Worm (Caenorhabditis elegans) whole organism, mixed stage, embryonic: ENCODE results near the gene mrp-7.

Experiments used
- ceh-43 ChIP-seq: fragments of 200-800 bp; sonication (Bioruptor generic); optimal IDR thresholded peaks from 2 replicates; lab custom pipeline; 2018; ENCODE audit warnings: mild to moderate bottlenecking, missing genetic modification characterization, moderate library complexity, missing compliant biosample characterization
- elt-1 ChIP-seq: sonication (generic microtip); optimal IDR thresholded peaks from 2 replicates; lab custom pipeline; 2017; ENCODE audit warnings: missing genetic modification characterization, mild to moderate bottlenecking, missing compliant biosample characterization, antibody characterized with exemption, moderate library complexity, borderline replicate concordance; ENCODE audit not compliant: insufficient read depth
- elt-3 ChIP-seq: fragments of 150-350 bp; optimal IDR thresholded peaks from 2 replicates; lab custom pipeline; 2014; ENCODE audit warnings: missing biosample characterization, missing genetic modification characterization
- lin-13 ChIP-seq: fragments of 150-350 bp; optimal IDR thresholded peaks from 2 replicates; lab custom pipeline; 2014; ENCODE audit warnings: missing biosample characterization, missing genetic modification characterization
- nhr-12 ChIP-seq: fragments of 150-350 bp; optimal IDR thresholded peaks from 2 replicates; lab custom pipeline; 2014; ENCODE audit warnings: missing biosample characterization, missing genetic modification characterization
- pha-4 ChIP-seq: fragments of 150-350 bp; optimal IDR thresholded peaks from 2 replicates; lab custom pipeline; 2018; ENCODE audit warnings: missing biosample characterization, missing genetic modification reagents, missing genetic modification characterization
- snpc-4 ChIP-seq: fragments of 150-350 bp; optimal IDR thresholded peaks from 2 replicates; lab custom pipeline; 2014; ENCODE audit warnings: missing biosample characterization, missing genetic modification characterization
- unc-62 ChIP-seq: fragments of 150-350 bp; optimal IDR thresholded peaks from 2 replicates; lab custom pipeline; 2014; ENCODE audit warnings: missing biosample characterization, missing genetic modification reagents, missing genetic modification characterization

DNA sequence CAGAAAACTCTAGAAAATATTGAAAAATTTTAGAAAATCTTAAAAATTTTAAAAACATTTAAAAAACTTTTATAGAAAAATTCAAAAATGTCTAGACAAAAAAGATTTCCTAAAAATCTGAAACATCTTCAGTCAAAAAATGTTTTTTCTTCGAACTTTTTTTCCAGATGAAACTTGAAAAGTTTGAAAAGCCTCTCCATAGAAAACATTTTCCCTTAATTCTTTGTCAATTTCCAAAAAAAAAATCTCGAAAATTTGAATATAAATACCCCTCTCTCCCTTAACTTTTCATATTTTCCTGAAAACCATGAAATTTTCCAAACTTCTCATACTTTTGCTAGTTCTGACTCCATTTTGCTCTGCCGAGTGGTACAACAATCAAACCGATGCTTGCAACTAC is 54.1 kb downstream of the mrp-7 start, which contains the start of gene Y116F11A.3:
- no peak for TF ChIP-seq snpc-4 (tag; lab: Kevin White, UChicago)
- TF ChIP-seq elt-3: no peak
- no peak for TF ChIP-seq lin-13 (tag; lab: Kevin White, UChicago)
- TF ChIP-seq ceh-43 (GFP tag; lab: Kevin White, UChicago): no peak
- TF ChIP-seq nhr-12 (tag; lab: Kevin White, UChicago): no peak
- TF ChIP-seq pha-4 (tag; lab: Kevin White, UChicago): no peak
- TF ChIP-seq elt-1 (tag; lab: Kevin White, UChicago): no peak
- TF ChIP-seq unc-62 (GFP tag; lab: Kevin White, UChicago): no peak
